Fruit fly (Drosophila melanogaster): ENCODE data around the gene comm3.
A peak's percentile ranks its signal among the peaks of the same experiment; 100 is the strongest.

The comm3 gene

DNA sequence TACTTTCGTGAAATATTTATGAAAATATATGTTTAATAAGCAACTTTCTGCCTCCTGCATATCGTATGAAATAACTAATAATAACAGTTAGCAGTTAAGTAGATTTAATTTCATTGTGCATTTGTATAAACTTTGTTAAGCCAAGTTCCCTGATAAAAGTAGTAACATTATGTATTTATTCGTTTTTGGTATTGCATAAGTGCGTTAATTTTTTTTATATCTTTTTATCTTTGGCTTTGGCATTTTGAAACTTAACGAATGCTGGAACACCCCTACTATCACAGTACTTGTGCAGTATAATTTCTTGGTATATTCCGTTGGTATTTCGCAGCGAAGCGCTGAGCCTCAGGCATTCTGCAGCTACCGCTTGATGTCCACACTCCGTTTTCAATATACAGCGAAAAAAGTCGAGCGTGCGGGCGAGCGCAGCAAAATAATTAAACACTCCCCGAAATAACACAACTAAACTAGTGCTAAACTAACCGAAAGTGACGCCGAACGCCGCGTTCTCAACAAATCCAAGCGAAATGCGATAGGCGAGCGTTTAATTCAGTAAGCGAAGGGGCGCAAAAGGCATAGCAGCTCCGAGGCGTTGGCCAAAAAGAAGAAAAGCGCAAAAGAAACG lies 58.9 kb downstream of the comm3 start, which contains the start of gene RhoGAP71E (continued):
- TF ChIP-seq ara (GFP tag; IDR thresholded peaks at IDR 0.05) (no peak), BtbVII (GFP tag; optimal IDR thresholded peaks at IDR 0.05) (peak; percentile 9), CG14860 (GFP tag; IDR thresholded peaks at IDR 0.05; ENCODE audit: partially characterized antibody) (no peak), gem (tag; optimal IDR thresholded peaks at IDR 0.05) (peak; percentile 41), CG7745 (tag; optimal IDR thresholded peaks at IDR 0.05) (peak; percentile 16), CG2116 (GFP tag; optimal IDR thresholded peaks at IDR 0.05) (no peak), sisA (GFP tag; IDR thresholded peaks at IDR 0.05) (peak; percentile 33), tio (GFP tag; optimal IDR thresholded peaks at IDR 0.05) (no peak), CG10209 (GFP tag; optimal IDR thresholded peaks at IDR 0.05) (peak; percentile 29), esg (GFP tag; conservative IDR thresholded peaks at IDR 0.05) (0 out of 2 replicates have a peak, but pooled peaks have one; percentile 6), CG14441 (GFP tag; IDR thresholded peaks at IDR 0.05) (no peak), CG3726 (GFP tag; IDR thresholded peaks at IDR 0.05) (peak; percentile 4; the same call in 1 of the 3 replicates), Opbp (GFP tag; IDR thresholded peaks at IDR 0.05; ENCODE audit: partially characterized antibody) (peak; percentile 66; the same call in 2 of the 3 replicates), CG6683 (GFP tag; optimal IDR thresholded peaks at IDR 0.05) (no peak), tap (tag; optimal IDR thresholded peaks at IDR 0.05) (peak; percentile 49), CG17912 (GFP tag; optimal IDR thresholded peaks at IDR 0.05) (peak; percentile 66), fd64A (GFP tag; optimal IDR thresholded peaks at IDR 0.05) (peak; percentile 10), Bteb2 (GFP tag; optimal IDR thresholded peaks at IDR 0.05) (peak; percentile 8), gt (GFP tag; IDR thresholded peaks at IDR 0.05) (no peak), Jarid2 (GFP tag; optimal IDR thresholded peaks at IDR 0.05) (peak; percentile 91), D19A (tag; optimal IDR thresholded peaks at IDR 0.05) (no peak), CG10979 (tag; optimal IDR thresholded peaks at IDR 0.05) (peak; percentile 28), Taf1 (GFP tag; IDR thresholded peaks at IDR 0.05) (no peak), CG9215 (GFP tag; IDR thresholded peaks at IDR 0.05) (no peak), sim (GFP tag; IDR thresholded peaks at IDR 0.05) (no peak), exex (tag; optimal IDR thresholded peaks at IDR 0.05) (peak; percentile 13), dmrt11E (tag; optimal IDR thresholded peaks at IDR 0.05) (peak; percentile 21), CG13624 (GFP tag; optimal IDR thresholded peaks at IDR 0.05) (peak; percentile 37), Hand (GFP tag; optimal IDR thresholded peaks at IDR 0.05) (peak; percentile 18), ATbp (GFP tag; optimal IDR thresholded peaks at IDR 0.05) (no peak), CG13287 (GFP tag; IDR thresholded peaks at IDR 0.05; ENCODE audit: partially characterized antibody) (peak; percentile 53), phol (tag; optimal IDR thresholded peaks at IDR 0.05) (peak; percentile 44), repo (GFP tag; optimal IDR thresholded peaks at IDR 0.05) (peak; percentile 28), dimm (GFP tag; IDR thresholded peaks at IDR 0.05) (no peak)

- TF ChIP-seq CG17359 (tag; optimal IDR thresholded peaks at IDR 0.05) (peak; percentile 39), CG11723 (GFP tag; optimal IDR thresholded peaks at IDR 0.05) (peak; percentile 5), esg (GFP tag; conservative IDR thresholded peaks at IDR 0.05) (no peak), Opbp (GFP tag; IDR thresholded peaks at IDR 0.05; ENCODE audit: partially characterized antibody) (no peak), Fer3 (tag; optimal IDR thresholded peaks at IDR 0.05) (peak; percentile 37), Lhr (GFP tag; optimal IDR thresholded peaks at IDR 0.05) (no peak), CG9437 (GFP tag; optimal IDR thresholded peaks at IDR 0.05) (peak; percentile 14), CG13424 (tag; optimal IDR thresholded peaks at IDR 0.05) (peak; percentile 35), NFAT (GFP tag; IDR thresholded peaks at IDR 0.05) (peak; percentile 83), CG2889 (GFP tag; IDR thresholded peaks at IDR 0.05) (0 out of 3 replicates have a peak, but pooled peaks have one; percentile 47), schlank (tag; optimal IDR thresholded peaks at IDR 0.05) (peak; percentile 47), HmgD (GFP tag; optimal IDR thresholded peaks at IDR 0.05) (peak; percentile 89), CG4328 (GFP tag; optimal IDR thresholded peaks at IDR 0.05) (no peak), klu (GFP tag; IDR thresholded peaks at IDR 0.05) (no peak), Med (GFP tag) (peak; percentile 98), btn (GFP tag; optimal IDR thresholded peaks at IDR 0.05) (peak; percentile 62)
Observed at dm6 chr3L:15587445-15588381, 59.8 kb downstream of the comm3 start, which contains the start of gene CG7656. Gene CG7656, minus strand, starts transcription at chr3L:15588175.
